Worm (Caenorhabditis elegans) whole organism, L4 larva: Measurements from ENCODE around the gene rme-6.

Experiments used
- aly-2 ChIP-seq: sonication (generic microtip); optimal IDR thresholded peaks from 2 replicates; lab custom pipeline; 2018; ENCODE audit warnings: missing biosample characterization, missing genetic modification characterization
- ceh-28 ChIP-seq: fragments of 150-350 bp; optimal IDR thresholded peaks from 2 replicates; lab custom pipeline; 2014; ENCODE audit warnings: missing biosample characterization, missing genetic modification reagents, missing genetic modification characterization
- ceh-82 ChIP-seq: sonication (generic microtip); optimal IDR thresholded peaks from 2 replicates; lab custom pipeline; 2017; ENCODE audit warnings: missing biosample characterization, missing genetic modification characterization
- fkh-10 ChIP-seq: fragments of 150-350 bp; optimal IDR thresholded peaks from 2 replicates; lab custom pipeline; 2014; ENCODE audit warnings: missing biosample characterization, missing genetic modification reagents, missing genetic modification characterization
- lin-39 ChIP-seq: fragments of 150-350 bp; optimal IDR thresholded peaks from 2 replicates; lab custom pipeline; 2014; ENCODE audit warnings: missing biosample characterization, missing genetic modification reagents, missing genetic modification characterization
- lsy-2 ChIP-seq, 2 experiments: fragments of 150-350 bp in 1 of 2; sonication (generic microtip) in 1 of 2; optimal IDR thresholded peaks; 2 replicates each; lab custom pipeline; 2014 to 2017; ENCODE audit warnings: missing biosample characterization in 2 of 2, missing genetic modification characterization in 2 of 2
- nhr-42 ChIP-seq: fragments of 200-800 bp; sonication (Bioruptor generic); IDR thresholded peaks from 2 replicates; pipeline ENCODE4 v1.3.6; 2022; ENCODE audit warnings: missing genetic modification characterization, missing compliant biosample characterization
- sdz-12 ChIP-seq: fragments of 200-800 bp; sonication (Bioruptor generic); optimal IDR thresholded peaks from 2 replicates; lab custom pipeline; 2018; ENCODE audit warnings: mild to moderate bottlenecking, missing genetic modification characterization, missing compliant biosample characterization
- tag-97 ChIP-seq: fragments of 200-800 bp; sonication (Bioruptor generic); IDR thresholded peaks from 2 replicates; pipeline ENCODE4 v1.3.6; 2022; ENCODE audit warnings: missing genetic modification characterization, missing compliant biosample characterization
- zip-11 ChIP-seq: fragments of 200-800 bp; sonication (Bioruptor generic); IDR thresholded peaks from 2 replicates; pipeline ENCODE4 v1.3.6; 2022; ENCODE audit warnings: missing genetic modification characterization, missing compliant biosample characterization

- TF ChIP-seq nhr-42 (GFP tag; lab: Robert Waterston, UW): no peak
- TF ChIP-seq lin-39 (tag; lab: Kevin White, UChicago): no peak
- TF ChIP-seq tag-97 (GFP tag; lab: Robert Waterston, UW): no peak
- no peak for TF ChIP-seq sdz-12
- TF ChIP-seq fkh-10: no peak
- TF ChIP-seq ceh-82: no peak
- TF ChIP-seq lsy-2 (tag; optimal IDR thresholded peaks at IDR 0.05; lab: Kevin White, UChicago): no peak
- no peak for TF ChIP-seq aly-2 (tag; lab: Kevin White, UChicago)
- TF ChIP-seq zip-11 (GFP tag; lab: Robert Waterston, UW): no peak
- no peak for TF ChIP-seq ceh-28
Measured at ce11 chrX:1088048-1088447, 8.9 kb upstream of the rme-6 start, which contains the start of gene rei-2.
